Fruit fly (Drosophila melanogaster): Measurements from ENCODE around the gene wrm1.

- TF ChIP-seq CG17806 (tag; optimal IDR thresholded peaks at IDR 0.05) (no peak), CG10348 (GFP tag; IDR thresholded peaks at IDR 0.05) (no peak), EcR (GFP tag; optimal IDR thresholded peaks at IDR 0.05) (no peak), CG34367 (tag; optimal IDR thresholded peaks at IDR 0.05) (no peak), CG12605 (GFP tag; IDR thresholded peaks at IDR 0.05) (no peak), CG15710 (tag; optimal IDR thresholded peaks at IDR 0.05) (no peak), CG14655 (GFP tag; optimal IDR thresholded peaks at IDR 0.05) (no peak), rn (GFP tag; IDR thresholded peaks at IDR 0.05) (no peak), CG13204 (GFP tag; optimal IDR thresholded peaks at IDR 0.05) (no peak), Snoo (tag; optimal IDR thresholded peaks at IDR 0.05) (no peak), CG32121 (GFP tag; IDR thresholded peaks at IDR 0.05) (no peak), CG4496 (GFP tag; IDR thresholded peaks at IDR 0.05) (no peak), Ets98B (GFP tag; IDR thresholded peaks at IDR 0.05) (no peak), gl (tag; optimal IDR thresholded peaks at IDR 0.05) (no peak)
These were observed 11.9 kb upstream of the wrm1 start, which contains the start of gene CG14834 for dm6 chr3L:7346951-7347350.
